Fruit fly (Drosophila melanogaster) whole organism, adult: Measurements from ENCODE around the gene mtTFB1.

Experiments used
- CG14711 ChIP-seq: fragments of 200-800 bp; sonication (Bioruptor generic); optimal IDR thresholded peaks from 2 replicates; lab custom pipeline; 2018; ENCODE audit warnings: missing biosample characterization, mild to moderate bottlenecking, missing genetic modification characterization, moderate library complexity
- CG33017 ChIP-seq: fragments of 200-800 bp; sonication (Bioruptor generic); optimal IDR thresholded peaks from 2 replicates; lab custom pipeline; 2018; ENCODE audit warnings: missing biosample characterization, mild to moderate bottlenecking, missing genetic modification characterization, moderate library complexity
- CG7045 ChIP-seq: fragments of 200-800 bp; sonication (Bioruptor generic); optimal IDR thresholded peaks from 2 replicates; lab custom pipeline; 2017; ENCODE audit warnings: missing biosample characterization, mild to moderate bottlenecking, missing genetic modification characterization
- Hr96 ChIP-seq: fragments of 200-800 bp; sonication (Bioruptor generic); optimal IDR thresholded peaks from 2 replicates; lab custom pipeline; 2016; ENCODE audit warnings: missing biosample characterization, missing genetic modification characterization
- toe ChIP-seq: fragments of 200-800 bp; sonication (Bioruptor generic); optimal IDR thresholded peaks from 2 replicates; lab custom pipeline; 2016; ENCODE audit warnings: missing biosample characterization, missing genetic modification characterization

The mtTFB1 gene

DNA sequence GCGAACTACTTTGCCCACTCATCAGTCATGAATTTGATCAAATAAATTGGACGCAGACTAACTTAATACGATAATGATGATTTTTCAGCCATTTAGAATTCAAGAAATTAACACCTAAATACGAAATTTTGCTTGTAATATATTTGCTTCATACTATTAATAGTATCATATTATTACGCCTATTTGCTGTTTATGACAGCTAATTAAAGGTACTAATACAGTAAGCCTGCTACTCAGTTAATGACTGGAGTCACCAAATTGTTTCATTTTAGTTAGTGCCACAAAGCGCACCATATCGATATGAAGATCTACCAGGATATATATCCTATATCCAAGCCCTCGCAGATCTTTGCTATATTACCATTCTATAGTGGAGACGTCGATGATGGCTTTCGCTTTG is 42.2 kb downstream of the mtTFB1 start, which contains the start of gene Gr68a:
Gr68a (plus strand) TSS at position 301 of the 400 bp plus-strand sequence.
- TF ChIP-seq CG14711 (tag; lab: Kevin White, UChicago) = no peak
- no peak for TF ChIP-seq CG7045
- TF ChIP-seq Hr96 = no peak
- no peak for TF ChIP-seq CG33017
- no peak for TF ChIP-seq toe (GFP tag; lab: Kevin White, UChicago)
